Worm (Caenorhabditis elegans): Measurements from ENCODE around the gene F38A5.6.

F38A5.6 gene

ce11 chrIV:6575959-6576727 is 21.1 kb downstream of the F38A5.6 start:
- no peak for TF ChIP-seq unc-62 (GFP tag; optimal IDR thresholded peaks at IDR 0.05)

DNA sequence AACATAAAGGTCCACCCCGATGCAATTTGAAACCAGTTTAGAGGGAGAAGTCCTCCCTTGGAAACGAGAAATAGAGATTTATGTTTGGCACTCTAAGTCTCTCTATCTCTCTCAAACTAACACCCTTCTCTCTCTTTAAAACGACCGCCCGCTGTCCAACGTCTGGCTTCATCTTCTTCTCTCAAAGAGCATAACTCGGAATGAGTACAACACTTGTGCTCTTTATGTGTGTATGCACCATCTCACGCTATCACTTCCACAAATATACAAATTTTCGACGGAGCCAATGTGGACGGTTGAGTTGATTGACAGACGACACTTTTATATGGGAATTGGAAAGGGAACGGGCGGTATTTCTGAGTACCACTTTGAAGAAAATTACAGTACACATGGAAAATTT is 22.9 kb downstream of the F38A5.6 start:
- TF ChIP-seq unc-62 (GFP tag; optimal IDR thresholded peaks at IDR 0.05): no peak

DNA sequence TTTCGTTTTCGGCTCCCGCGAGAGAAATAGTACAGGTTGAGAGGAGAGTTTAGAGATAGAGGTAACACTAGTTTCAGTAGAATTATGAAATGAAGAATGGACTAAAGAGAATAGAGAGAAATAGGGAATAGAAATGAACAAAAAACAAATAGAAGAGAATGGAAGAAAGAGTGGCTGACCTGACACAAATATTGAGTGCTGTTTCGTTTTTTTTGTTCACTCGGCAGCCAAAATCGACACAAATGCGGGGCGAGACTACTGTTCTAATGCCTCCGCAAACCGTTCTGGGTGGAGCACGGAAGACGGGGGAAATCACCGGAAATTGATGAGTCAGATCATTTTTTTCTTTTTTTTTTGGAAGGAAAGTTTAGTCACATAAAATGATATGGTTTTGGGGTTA is 24.5 kb downstream of the F38A5.6 start:
- TF ChIP-seq unc-62 (GFP tag; optimal IDR thresholded peaks at IDR 0.05): no peak

- TF ChIP-seq unc-62 (GFP tag; optimal IDR thresholded peaks at IDR 0.05): no peak
Observed at ce11 chrIV:6572238-6572637, 25.0 kb downstream of the F38A5.6 start, which contains the start of gene bicd-1. TSS of gene bicd-1 (minus strand) at chrIV:6572338.

DNA sequence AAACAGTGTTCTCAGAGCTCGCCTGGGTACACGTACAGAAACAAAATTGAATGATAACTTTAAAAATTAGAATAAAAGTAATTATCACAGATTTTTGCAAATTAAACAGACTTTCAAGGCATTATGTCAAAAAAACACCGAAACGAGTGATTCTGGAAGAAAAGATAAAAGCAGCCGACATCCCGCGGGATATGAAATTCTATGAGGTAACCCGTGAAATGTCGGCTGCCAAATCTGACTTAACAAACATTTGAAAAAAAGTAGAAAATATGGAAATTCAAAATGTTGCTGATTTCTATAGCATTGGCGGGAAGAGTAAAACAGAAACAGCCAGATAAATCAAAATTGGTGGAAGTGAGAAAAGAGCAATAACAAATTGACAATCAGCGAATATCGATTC is 31.6 kb downstream of the F38A5.6 start:
- no peak for TF ChIP-seq unc-62 (GFP tag; optimal IDR thresholded peaks at IDR 0.05)

ce11 chrIV:6562039-6562438 is 35.2 kb downstream of the F38A5.6 start:
- no peak for TF ChIP-seq unc-62 (GFP tag; optimal IDR thresholded peaks at IDR 0.05)

- no peak for TF ChIP-seq unc-62 (GFP tag; optimal IDR thresholded peaks at IDR 0.05)
Observed at ce11 chrIV:6560434-6560833, 36.8 kb downstream of the F38A5.6 start, which contains the start of gene best-9. TSS of gene best-9 (plus strand) at chrIV:6560734.

DNA sequence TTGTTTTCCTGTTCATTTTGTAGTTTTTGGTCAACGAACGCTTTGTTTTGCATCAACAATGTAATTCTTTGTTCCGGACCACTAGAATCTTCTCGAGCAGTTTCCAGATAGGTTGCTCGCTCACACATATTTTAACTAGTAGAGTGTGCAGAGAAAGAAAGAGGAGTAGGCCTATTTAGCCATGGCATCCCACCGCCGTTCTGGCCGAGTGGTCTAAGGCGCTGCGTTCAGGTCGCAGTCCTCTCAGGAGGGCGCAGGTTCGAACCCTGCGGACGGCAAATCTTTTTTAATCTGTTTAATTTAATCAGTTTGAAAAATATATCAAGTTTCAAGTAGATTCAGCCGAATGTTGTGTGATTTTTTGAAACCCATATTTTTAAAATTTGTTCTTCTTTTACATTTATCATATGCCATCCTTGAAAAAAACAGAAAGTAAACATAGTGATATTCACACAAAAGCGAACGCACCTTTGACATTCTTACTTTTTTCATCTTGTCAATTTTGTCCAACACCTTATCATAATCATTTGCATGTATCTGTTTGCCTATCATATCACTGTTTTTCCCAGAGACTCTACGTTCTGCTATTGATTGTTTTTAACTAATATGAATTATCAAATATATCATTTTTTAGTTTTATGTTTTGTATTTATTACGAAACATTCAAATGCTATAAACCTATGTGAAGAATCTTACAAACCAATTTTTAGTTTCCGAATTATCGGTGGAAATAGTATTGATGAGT is 40.4 kb downstream of the F38A5.6 start, which contains the start of gene try-3:
try-3 (plus strand) TSS at position 532 of the 745 bp plus-strand sequence.
- TF ChIP-seq unc-62 (GFP tag; optimal IDR thresholded peaks at IDR 0.05): no peak

DNA sequence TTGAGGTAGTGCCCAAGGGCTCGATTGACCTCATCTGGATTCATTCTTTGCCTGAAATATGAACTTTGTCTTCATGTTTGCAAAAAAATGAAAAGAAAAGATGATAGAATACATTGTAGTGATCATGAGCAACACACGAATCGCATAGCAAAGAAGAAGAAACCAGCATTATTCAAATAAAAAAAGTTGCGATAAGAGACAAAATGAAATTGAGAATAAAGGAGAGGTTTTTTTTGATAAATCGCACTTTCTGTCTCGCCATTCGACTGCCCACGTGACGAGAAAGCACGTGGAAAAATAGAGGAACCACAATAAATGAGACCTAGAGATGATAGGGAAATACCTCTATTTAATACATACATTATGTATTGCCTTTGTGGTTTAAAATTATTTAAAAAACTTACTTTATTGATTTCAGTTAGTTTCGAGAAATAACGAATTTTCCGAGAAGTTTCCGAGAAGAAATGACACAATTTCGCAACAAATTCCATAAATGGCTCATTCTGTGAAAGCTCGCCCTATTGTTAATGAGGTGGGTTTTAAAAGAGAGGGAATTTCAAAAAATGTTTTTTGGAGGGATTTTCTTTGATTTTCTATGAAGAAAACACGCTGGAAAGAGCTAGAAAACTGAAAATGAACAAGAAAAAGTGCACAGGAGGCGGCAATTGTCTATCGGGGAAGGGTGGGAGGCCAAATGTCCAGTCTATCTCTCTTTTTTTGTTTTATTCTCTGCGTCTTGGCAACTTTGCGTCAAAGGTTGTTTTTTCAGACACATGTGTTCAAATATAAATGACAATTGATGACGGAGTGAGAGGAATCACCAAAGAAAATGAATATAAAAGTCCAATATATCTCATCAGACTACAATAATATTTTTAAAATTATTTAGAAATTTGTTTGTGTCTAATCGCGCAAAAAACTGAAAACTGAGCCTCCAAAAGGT is 41.5 kb downstream of the F38A5.6 start, which contains the start of gene paqr-1:
paqr-1 (minus strand) TSS at position 51 of the 943 bp plus-strand sequence.
- TF ChIP-seq unc-62 (GFP tag; optimal IDR thresholded peaks at IDR 0.05): no peak

DNA sequence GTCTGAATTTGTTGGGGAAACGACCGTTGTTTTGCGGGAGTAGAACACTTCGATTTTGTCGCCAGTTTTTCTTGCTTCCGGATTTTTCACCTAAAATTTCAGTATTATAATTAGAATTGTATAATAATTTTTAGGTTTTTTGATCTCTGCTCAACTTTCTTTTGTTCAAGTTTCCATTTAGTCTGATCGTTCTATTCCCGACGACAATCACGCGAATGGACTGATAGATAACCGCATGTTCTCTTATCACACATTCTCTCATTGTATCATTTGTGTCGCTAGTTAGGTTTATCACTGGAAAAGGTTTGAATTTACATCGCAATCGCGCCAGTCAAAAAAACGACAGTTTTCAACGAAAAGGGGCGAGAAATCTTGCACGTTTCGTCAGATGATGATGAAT is 42.3 kb downstream of the F38A5.6 start:
- TF ChIP-seq unc-62 (GFP tag; optimal IDR thresholded peaks at IDR 0.05): no peak

DNA sequence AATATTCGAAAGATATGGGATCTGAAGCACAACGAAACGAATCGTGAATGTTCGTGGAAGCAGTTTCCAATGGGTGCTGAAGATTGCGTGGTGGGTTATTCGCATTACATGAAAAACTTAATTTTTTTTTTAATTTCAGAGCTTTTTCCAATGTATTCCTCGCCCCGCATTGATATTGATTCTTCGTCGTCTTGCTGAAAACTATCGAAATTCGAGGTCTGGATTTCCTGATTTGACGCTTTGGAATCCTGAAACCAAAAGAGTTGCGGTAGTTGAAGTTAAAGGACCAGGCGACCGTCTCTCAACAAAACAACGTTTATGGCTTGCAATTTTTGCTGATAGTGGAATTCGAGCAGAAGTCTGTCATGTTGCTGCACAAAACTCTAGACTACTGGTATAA is 45.2 kb downstream of the F38A5.6 start:
- TF ChIP-seq unc-62 (GFP tag; optimal IDR thresholded peaks at IDR 0.05): no peak

DNA sequence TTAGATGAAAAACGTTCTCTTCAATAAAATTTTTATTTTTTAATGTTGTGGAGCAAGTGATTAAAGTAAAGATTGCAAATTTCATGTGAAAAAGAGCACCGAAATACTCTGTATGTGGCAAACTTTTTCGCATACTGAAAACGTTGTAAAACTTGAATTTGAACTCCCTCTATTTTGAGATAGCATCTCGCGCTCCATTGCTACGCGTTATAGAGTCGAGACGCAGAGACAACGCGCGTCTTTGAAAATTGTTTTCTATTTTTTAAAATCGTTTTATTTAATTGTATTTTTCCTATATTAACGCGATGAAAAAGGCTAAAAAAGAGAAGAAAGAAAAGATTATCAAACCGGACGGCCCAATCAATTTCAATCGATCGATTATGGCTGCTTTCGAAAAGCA is 48.6 kb downstream of the F38A5.6 start, which contains the start of gene fan-1:
fan-1 (plus strand) TSS at position 78 of the 400 bp plus-strand sequence.
- TF ChIP-seq unc-62 (GFP tag; optimal IDR thresholded peaks at IDR 0.05): no peak

DNA sequence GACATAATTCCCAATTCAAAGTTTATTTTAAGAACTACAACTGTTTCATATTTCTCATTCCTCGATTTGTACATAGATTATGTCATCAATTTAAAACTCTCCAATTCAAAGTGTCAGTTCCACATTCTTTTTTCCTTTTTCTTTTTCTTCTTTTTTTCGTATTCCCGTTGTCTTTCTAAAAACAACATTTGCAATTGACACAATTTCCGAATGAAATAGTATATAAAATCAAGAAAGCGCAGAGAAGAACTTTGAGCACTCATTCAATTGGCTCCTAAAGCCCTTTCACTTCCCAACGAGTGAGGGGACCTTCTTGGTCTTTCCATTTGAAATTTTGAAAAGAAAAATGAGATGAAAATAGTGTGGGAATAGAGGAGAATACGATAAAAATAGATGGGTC is 49.8 kb downstream of the F38A5.6 start:
- TF ChIP-seq unc-62 (GFP tag; optimal IDR thresholded peaks at IDR 0.05): no peak

Measured in whole organism, dauer.